Worm (Caenorhabditis elegans): Measurements from ENCODE around the gene C29A12.22.

Gene C29A12.22

DNA sequence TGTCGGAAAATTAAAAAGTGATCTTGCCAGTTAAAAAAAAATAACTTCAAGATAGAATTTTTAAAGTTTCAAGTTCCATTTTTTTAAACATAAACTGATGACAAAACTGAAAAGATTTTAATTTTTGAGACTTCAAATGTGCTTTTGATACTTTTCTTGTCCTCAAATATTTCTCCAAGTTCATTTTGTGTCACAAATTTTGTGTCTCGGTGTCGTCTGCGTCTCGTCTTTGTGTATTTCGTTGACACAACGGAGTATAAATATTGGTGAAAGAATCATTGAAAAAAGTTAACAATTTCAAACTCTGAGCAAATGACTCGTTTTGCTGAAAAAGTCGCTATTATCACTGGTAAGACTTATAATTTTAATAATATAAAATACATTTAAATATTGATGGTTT lies 27.9 kb upstream of the C29A12.22 start, which contains the start of gene D1054.8:
Gene D1054.8, plus strand, starts transcription at position 301 of the 400 bp plus-strand sequence.
- no peak for TF ChIP-seq ceh-13 (GFP tag; optimal IDR thresholded peaks at IDR 0.05)
- no peak for TF ChIP-seq B0310.2 (tag; optimal IDR thresholded peaks at IDR 0.05)
- TF ChIP-seq hmg-4 (GFP tag; optimal IDR thresholded peaks at IDR 0.05): no peak
- no peak for TF ChIP-seq aly-1 (tag; optimal IDR thresholded peaks at IDR 0.05)

DNA sequence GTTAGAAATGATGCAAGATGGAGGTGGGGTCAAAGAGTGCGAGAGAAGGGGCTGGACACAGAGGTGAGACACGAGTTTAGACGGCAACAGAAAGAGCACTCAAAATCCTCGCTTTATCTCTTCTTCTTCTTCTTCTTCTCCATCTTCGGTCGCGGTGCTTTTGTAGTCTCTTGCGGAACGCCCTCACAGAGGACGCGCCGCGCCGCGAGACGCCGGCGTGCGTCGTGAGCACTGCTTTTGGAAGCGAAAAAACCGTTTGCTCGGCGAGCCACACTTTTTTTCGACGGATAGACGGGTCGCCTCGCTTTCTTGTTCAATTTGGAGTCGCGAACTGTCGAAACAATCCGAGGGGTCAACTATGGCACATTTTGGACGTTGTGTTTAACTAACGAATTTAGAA lies 20.9 kb upstream of the C29A12.22 start, which contains the start of gene D1054.9:
Gene D1054.9, minus strand, starts transcription at position 137 of the 400 bp plus-strand sequence.
- no peak for TF ChIP-seq tra-4 (tag; optimal IDR thresholded peaks at IDR 0.05)
- TF ChIP-seq ceh-13 (GFP tag; optimal IDR thresholded peaks at IDR 0.05): no peak
- no peak for TF ChIP-seq aly-1 (tag; optimal IDR thresholded peaks at IDR 0.05)
- TF ChIP-seq flt-1 (GFP tag; IDR thresholded peaks at IDR 0.05): no peak
- no peak for TF ChIP-seq ceh-36 (tag; optimal IDR thresholded peaks at IDR 0.05)
- TF ChIP-seq pes-1 (GFP tag; IDR thresholded peaks at IDR 0.05): no peak
- TF ChIP-seq hmg-4 (GFP tag; optimal IDR thresholded peaks at IDR 0.05): no peak
- TF ChIP-seq scrt-1 (GFP tag; IDR thresholded peaks at IDR 0.05): no peak
- no peak for TF ChIP-seq sea-1 (GFP tag; conservative IDR thresholded peaks at IDR 0.05)
- TF ChIP-seq hmbx-1 (tag; optimal IDR thresholded peaks at IDR 0.05): no peak
- no peak for TF ChIP-seq hnd-1 (tag; optimal IDR thresholded peaks at IDR 0.05)
- no peak for TF ChIP-seq ama-1 (optimal IDR thresholded peaks at IDR 0.05)
- TF ChIP-seq tbx-11 (GFP tag; IDR thresholded peaks at IDR 0.05): no peak
- no peak for TF ChIP-seq tbx-37 (GFP tag; conservative IDR thresholded peaks at IDR 0.05)
- no peak for TF ChIP-seq B0310.2 (tag; optimal IDR thresholded peaks at IDR 0.05)
- TF ChIP-seq ets-7 (tag; optimal IDR thresholded peaks at IDR 0.05): no peak

DNA sequence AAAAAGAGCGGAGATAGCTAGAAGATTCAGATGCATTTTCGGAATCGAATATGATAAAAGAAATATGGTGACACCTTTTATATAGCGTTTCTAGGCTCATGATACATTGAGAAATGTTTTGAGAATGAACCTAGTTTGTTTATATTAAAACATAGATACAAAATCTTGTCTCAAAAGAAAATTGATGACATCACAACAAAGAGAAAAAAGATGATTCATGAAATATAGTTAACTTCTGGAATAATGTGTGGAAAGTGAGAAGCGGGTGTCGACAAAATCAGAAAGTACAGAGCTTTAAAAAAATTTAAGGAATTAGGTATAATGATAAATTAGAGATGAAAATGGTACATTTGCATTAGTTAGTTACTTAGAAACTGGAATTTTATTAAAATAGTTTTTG lies 19.1 kb upstream of the C29A12.22 start, which contains the start of gene D1054.10:
Gene D1054.10, minus strand, starts transcription at position 101 of the 400 bp plus-strand sequence.
- no peak for TF ChIP-seq ceh-36 (tag; optimal IDR thresholded peaks at IDR 0.05)
- TF ChIP-seq hnd-1 (tag; optimal IDR thresholded peaks at IDR 0.05): no peak
- TF ChIP-seq flt-1 (GFP tag; IDR thresholded peaks at IDR 0.05): no peak
- no peak for TF ChIP-seq tbx-37 (GFP tag; conservative IDR thresholded peaks at IDR 0.05)
- TF ChIP-seq hmbx-1 (tag; optimal IDR thresholded peaks at IDR 0.05): no peak
- TF ChIP-seq F13C5.2 (tag; optimal IDR thresholded peaks at IDR 0.05): no peak
- no peak for TF ChIP-seq tra-4 (tag; optimal IDR thresholded peaks at IDR 0.05)
- TF ChIP-seq scrt-1 (GFP tag; IDR thresholded peaks at IDR 0.05): no peak
- no peak for TF ChIP-seq aly-1 (tag; optimal IDR thresholded peaks at IDR 0.05)
- TF ChIP-seq ceh-13 (GFP tag; optimal IDR thresholded peaks at IDR 0.05): no peak
- TF ChIP-seq ama-1 (optimal IDR thresholded peaks at IDR 0.05): no peak
- TF ChIP-seq pes-1 (GFP tag; IDR thresholded peaks at IDR 0.05): no peak
- TF ChIP-seq B0310.2 (tag; optimal IDR thresholded peaks at IDR 0.05): no peak
- no peak for TF ChIP-seq hmg-4 (GFP tag; optimal IDR thresholded peaks at IDR 0.05)

DNA sequence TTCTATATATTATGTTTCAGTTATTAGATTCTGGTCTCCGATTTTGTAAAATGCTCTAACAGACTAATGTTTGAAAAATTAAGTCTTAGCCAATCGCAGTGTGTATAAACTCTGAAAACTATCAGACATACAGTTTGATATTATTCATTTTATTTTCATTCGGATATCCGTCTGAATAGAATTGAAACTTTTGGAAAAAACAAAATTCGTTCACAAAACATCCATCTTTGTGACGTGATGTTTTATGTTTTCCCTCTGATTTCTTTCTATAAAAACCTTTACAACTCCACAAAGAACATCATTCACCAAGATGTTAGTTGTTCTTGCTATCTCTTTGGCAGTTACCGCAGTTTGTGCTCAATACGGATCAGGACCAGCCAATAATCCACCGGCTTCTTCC lies 18.4 kb upstream of the C29A12.22 start, which contains the start of gene ule-3:
Gene ule-3, plus strand, starts transcription at position 301 of the 400 bp plus-strand sequence.
- TF ChIP-seq tra-4 (tag; optimal IDR thresholded peaks at IDR 0.05) (no peak), scrt-1 (GFP tag; IDR thresholded peaks at IDR 0.05) (no peak), flt-1 (GFP tag; IDR thresholded peaks at IDR 0.05) (no peak), F13C5.2 (tag; optimal IDR thresholded peaks at IDR 0.05) (no peak), hmbx-1 (tag; optimal IDR thresholded peaks at IDR 0.05) (no peak), tbx-37 (GFP tag; conservative IDR thresholded peaks at IDR 0.05) (no peak), tbx-11 (GFP tag; IDR thresholded peaks at IDR 0.05) (no peak), ama-1 (optimal IDR thresholded peaks at IDR 0.05) (no peak), aly-1 (tag; optimal IDR thresholded peaks at IDR 0.05) (no peak), B0310.2 (tag; optimal IDR thresholded peaks at IDR 0.05) (no peak), ceh-36 (tag; optimal IDR thresholded peaks at IDR 0.05) (no peak), ceh-13 (GFP tag; optimal IDR thresholded peaks at IDR 0.05) (no peak), sea-1 (GFP tag; conservative IDR thresholded peaks at IDR 0.05) (no peak), hmg-4 (GFP tag; optimal IDR thresholded peaks at IDR 0.05) (no peak), hnd-1 (tag; optimal IDR thresholded peaks at IDR 0.05) (no peak), pes-1 (GFP tag; IDR thresholded peaks at IDR 0.05) (no peak), ets-7 (tag; optimal IDR thresholded peaks at IDR 0.05) (no peak)

DNA sequence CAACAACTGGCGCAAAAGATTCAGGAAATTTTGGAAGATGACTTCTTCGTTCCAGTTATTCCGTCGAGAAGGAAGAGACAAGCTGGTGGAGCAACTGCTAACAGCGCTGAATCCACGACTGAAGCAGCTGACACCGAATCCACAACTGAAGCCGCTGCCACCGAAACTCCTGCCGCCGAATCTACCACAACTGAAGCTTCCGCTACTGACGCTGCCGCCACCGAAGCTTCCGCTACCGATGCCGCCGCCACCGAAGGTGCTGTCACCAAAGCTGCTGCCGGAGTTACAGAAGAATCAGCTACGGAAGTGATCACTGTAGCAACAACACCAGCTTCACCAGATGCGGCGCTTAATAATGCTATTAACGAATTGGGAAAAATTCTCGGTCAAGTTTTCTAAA lies 17.4 kb upstream of the C29A12.22 start:
- TF ChIP-seq hnd-1 (tag; optimal IDR thresholded peaks at IDR 0.05) (no peak), scrt-1 (GFP tag; IDR thresholded peaks at IDR 0.05) (no peak), tra-4 (tag; optimal IDR thresholded peaks at IDR 0.05) (no peak), F13C5.2 (tag; optimal IDR thresholded peaks at IDR 0.05) (no peak), tbx-11 (GFP tag; IDR thresholded peaks at IDR 0.05) (no peak), ama-1 (optimal IDR thresholded peaks at IDR 0.05) (no peak), flt-1 (GFP tag; IDR thresholded peaks at IDR 0.05) (no peak), aly-1 (tag; optimal IDR thresholded peaks at IDR 0.05) (no peak), tbx-37 (GFP tag; conservative IDR thresholded peaks at IDR 0.05) (no peak), ceh-36 (tag; optimal IDR thresholded peaks at IDR 0.05) (no peak), B0310.2 (tag; optimal IDR thresholded peaks at IDR 0.05) (no peak), hmbx-1 (tag; optimal IDR thresholded peaks at IDR 0.05) (no peak), pes-1 (GFP tag; IDR thresholded peaks at IDR 0.05) (no peak), hmg-4 (GFP tag; optimal IDR thresholded peaks at IDR 0.05) (no peak), ets-7 (tag; optimal IDR thresholded peaks at IDR 0.05) (no peak), ceh-13 (GFP tag; optimal IDR thresholded peaks at IDR 0.05) (no peak)

DNA sequence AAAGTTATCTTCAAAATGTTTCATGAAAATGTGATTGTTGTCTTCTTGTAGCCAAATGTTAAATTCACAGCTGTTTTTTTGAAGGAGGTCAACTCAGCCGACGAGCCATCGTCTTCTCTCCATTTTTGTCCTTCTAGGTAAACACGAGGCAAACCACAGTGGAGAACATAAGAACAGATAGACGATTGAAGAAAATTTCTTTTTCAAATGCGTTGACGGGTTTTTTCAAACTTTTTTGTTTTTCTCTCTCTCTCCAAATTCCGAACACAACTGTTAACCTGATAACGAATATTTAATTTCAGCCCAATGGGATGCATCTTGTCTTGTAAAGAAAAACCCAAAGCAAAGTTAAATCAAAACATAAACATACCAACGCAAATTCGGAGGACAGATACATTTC lies 16.4 kb upstream of the C29A12.22 start, which contains the start of gene D1054.19:
Gene D1054.19, plus strand, starts transcription at position 301 of the 400 bp plus-strand sequence.
- TF ChIP-seq ceh-36 (tag; optimal IDR thresholded peaks at IDR 0.05) (no peak), aly-1 (tag; optimal IDR thresholded peaks at IDR 0.05) (no peak), ets-7 (tag; optimal IDR thresholded peaks at IDR 0.05) (no peak), flt-1 (GFP tag; IDR thresholded peaks at IDR 0.05) (no peak)

DNA sequence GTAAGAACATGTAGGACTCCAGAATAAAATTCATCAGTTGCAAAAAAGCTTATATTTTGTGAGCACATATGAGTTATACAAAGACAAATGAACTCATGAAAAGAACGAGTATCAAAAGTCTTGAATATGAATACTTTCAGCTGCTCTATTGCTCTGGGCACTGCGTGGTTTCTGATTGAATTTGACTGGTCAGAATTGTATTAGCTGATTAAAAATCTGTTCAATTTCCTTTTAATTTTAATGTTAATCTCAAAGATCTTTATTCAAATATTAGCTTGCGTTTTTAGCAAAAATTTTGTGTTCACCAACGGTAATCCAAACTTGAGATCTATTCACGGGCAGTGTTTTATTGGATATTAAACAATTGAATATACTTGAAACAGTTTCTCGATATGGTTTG lies 13.8 kb upstream of the C29A12.22 start, which contains the start of gene srh-184:
Gene srh-184, minus strand, starts transcription at position 101 of the 400 bp plus-strand sequence.
- TF ChIP-seq sea-1 (GFP tag; conservative IDR thresholded peaks at IDR 0.05): no peak
- TF ChIP-seq B0310.2 (tag; optimal IDR thresholded peaks at IDR 0.05): no peak
- no peak for TF ChIP-seq ceh-13 (GFP tag; optimal IDR thresholded peaks at IDR 0.05)
- TF ChIP-seq hmbx-1 (tag; optimal IDR thresholded peaks at IDR 0.05): no peak

DNA sequence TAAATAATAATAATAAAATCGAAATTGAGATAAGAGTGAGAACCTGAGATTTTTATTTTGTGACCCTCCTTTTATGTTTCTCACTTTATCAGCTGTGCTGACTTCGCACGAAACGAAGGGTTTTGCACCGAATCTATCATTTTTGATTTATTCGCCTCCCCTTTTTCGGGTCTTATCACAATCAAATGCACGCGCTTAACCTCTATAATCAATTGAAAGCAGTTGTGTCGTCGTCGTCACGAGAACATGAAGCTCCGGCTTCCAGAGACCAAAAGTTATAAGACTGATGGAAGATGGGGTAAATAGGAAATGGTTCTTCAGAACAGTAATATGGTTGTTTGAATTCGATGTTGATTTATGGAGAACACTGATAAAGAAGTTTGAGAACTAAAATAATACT lies 10.7 kb upstream of the C29A12.22 start, which contains the start of gene D1054.18:
Gene D1054.18, minus strand, starts transcription at position 45 of the 400 bp plus-strand sequence.
- TF ChIP-seq B0310.2 (tag; optimal IDR thresholded peaks at IDR 0.05) (no peak), ama-1 (optimal IDR thresholded peaks at IDR 0.05) (no peak), tbx-11 (GFP tag; IDR thresholded peaks at IDR 0.05) (no peak), ceh-36 (tag; optimal IDR thresholded peaks at IDR 0.05) (no peak), tra-4 (tag; optimal IDR thresholded peaks at IDR 0.05) (no peak), flt-1 (GFP tag; IDR thresholded peaks at IDR 0.05) (no peak), hmg-4 (GFP tag; optimal IDR thresholded peaks at IDR 0.05) (no peak), ceh-13 (GFP tag; optimal IDR thresholded peaks at IDR 0.05) (no peak), aly-1 (tag; optimal IDR thresholded peaks at IDR 0.05) (no peak), pes-1 (GFP tag; IDR thresholded peaks at IDR 0.05) (no peak), F13C5.2 (tag; optimal IDR thresholded peaks at IDR 0.05) (no peak), ets-7 (tag; optimal IDR thresholded peaks at IDR 0.05) (no peak), hnd-1 (tag; optimal IDR thresholded peaks at IDR 0.05) (no peak), sea-1 (GFP tag; conservative IDR thresholded peaks at IDR 0.05) (no peak), hmbx-1 (tag; optimal IDR thresholded peaks at IDR 0.05) (no peak), tbx-37 (GFP tag; conservative IDR thresholded peaks at IDR 0.05) (no peak), scrt-1 (GFP tag; IDR thresholded peaks at IDR 0.05) (no peak)
